Fruit fly (Drosophila melanogaster) whole organism, embryonic: ENCODE data around the gene CG10694.
A peak's percentile ranks its signal among the peaks of the same experiment; 100 is the strongest.

ENCODE experiments used
- BEAF-32 ChIP-seq: fragments of 200-800 bp; sonication (Bioruptor generic); optimal IDR thresholded peaks from 3 replicates; lab custom pipeline; 2017; ENCODE audit warnings: missing biosample characterization, missing genetic modification characterization, mild to moderate bottlenecking, moderate library complexity, missing genetic modification reagents
- CG10209 ChIP-seq: fragments of 200-800 bp; sonication (Bioruptor generic); optimal IDR thresholded peaks from 3 replicates; lab custom pipeline; 2017; ENCODE audit warnings: missing biosample characterization, mild to moderate bottlenecking, missing genetic modification characterization, missing genetic modification reagents
- CG10366 ChIP-seq: fragments of 200-800 bp; sonication (Bioruptor generic); IDR thresholded peaks from 2 replicates; pipeline ENCODE4 v1.3.6; 2022; ENCODE audit warnings: missing biosample characterization, missing genetic modification characterization
- CG12104 ChIP-seq: fragments of 200-800 bp; sonication (Bioruptor generic); optimal IDR thresholded peaks from 3 replicates; lab custom pipeline; 2016; ENCODE audit warnings: missing biosample characterization, missing genetic modification characterization
- CG13775 ChIP-seq: fragments of 200-800 bp; sonication (Bioruptor generic); optimal IDR thresholded peaks from 3 replicates; lab custom pipeline; 2017; ENCODE audit warnings: missing biosample characterization, mild to moderate bottlenecking, missing genetic modification characterization
- CG13894 ChIP-seq: fragments of 200-800 bp; sonication (Bioruptor generic); optimal IDR thresholded peaks from 3 replicates; lab custom pipeline; 2018; ENCODE audit warnings: missing biosample characterization, mild to moderate bottlenecking, missing genetic modification characterization, moderate library complexity
- CG14710 ChIP-seq: fragments of 200-800 bp; sonication (Bioruptor generic); optimal IDR thresholded peaks from 3 replicates; lab custom pipeline; 2019; ENCODE audit warnings: missing biosample characterization, mild to moderate bottlenecking, missing genetic modification characterization, moderate library complexity
- CG14860 ChIP-seq: fragments of 200-800 bp; sonication (Bioruptor generic); IDR thresholded peaks from 3 replicates; pipeline ENCODE4 v1.3.6; 2022; ENCODE audit warnings: missing biosample characterization, missing genetic modification characterization; ENCODE audit not compliant: partially characterized antibody
- CG15073 ChIP-seq: fragments of 200-800 bp; sonication (Bioruptor generic); optimal IDR thresholded peaks from 2 replicates; lab custom pipeline; 2016; ENCODE audit warnings: missing biosample characterization, missing genetic modification characterization
- CG15479 ChIP-seq: fragments of 200-800 bp; sonication (Bioruptor generic); optimal IDR thresholded peaks from 3 replicates; lab custom pipeline; 2019; ENCODE audit warnings: missing biosample characterization, mild to moderate bottlenecking, missing genetic modification characterization, moderate library complexity
- CG16813 ChIP-seq: fragments of 200-800 bp; sonication (Bioruptor generic); IDR thresholded peaks from 3 replicates; pipeline ENCODE4 v1.3.6; 2022; ENCODE audit warnings: missing biosample characterization, missing genetic modification characterization; ENCODE audit not compliant: partially characterized antibody
- CG17829 ChIP-seq: fragments of 200-800 bp; optimal IDR thresholded peaks from 2 replicates; lab custom pipeline; 2019; ENCODE audit warnings: missing biosample characterization, mild to moderate bottlenecking, missing genetic modification characterization, moderate library complexity
- CG31388 ChIP-seq: fragments of 200-800 bp; sonication (Bioruptor generic); optimal IDR thresholded peaks from 2 replicates; lab custom pipeline; 2016; ENCODE audit warnings: missing biosample characterization, missing genetic modification characterization
- CG3163 ChIP-seq: fragments of 200-800 bp; sonication (Bioruptor generic); optimal IDR thresholded peaks from 3 replicates; lab custom pipeline; 2016; ENCODE audit warnings: missing biosample characterization, missing genetic modification characterization
- CG32772 ChIP-seq: fragments of 200-800 bp; sonication (Bioruptor generic); IDR thresholded peaks from 2 replicates; pipeline ENCODE4 v1.3.6; 2022; ENCODE audit warnings: missing biosample characterization, missing genetic modification characterization
- CG34422 ChIP-seq: fragments of 200-800 bp; sonication (Bioruptor generic); IDR thresholded peaks from 3 replicates; pipeline ENCODE4 v1.3.6; 2022; ENCODE audit warnings: missing biosample characterization, missing genetic modification characterization
- CG4360 ChIP-seq: fragments of 200-800 bp; sonication (Bioruptor generic); IDR thresholded peaks from 2 replicates; pipeline ENCODE4 v1.3.6; 2022; ENCODE audit warnings: missing biosample characterization, missing genetic modification characterization
- CG6689 ChIP-seq: fragments of 200-800 bp; sonication (Bioruptor generic); IDR thresholded peaks from 2 replicates; pipeline ENCODE4 v1.3.6; 2022; ENCODE audit warnings: missing biosample characterization, missing genetic modification characterization
- CG6765 ChIP-seq: fragments of 200-800 bp; sonication (Bioruptor generic); optimal IDR thresholded peaks from 3 replicates; lab custom pipeline; 2017; ENCODE audit warnings: missing biosample characterization, mild to moderate bottlenecking, missing genetic modification characterization
- CG8089 ChIP-seq: fragments of 200-800 bp; sonication (Bioruptor generic); optimal IDR thresholded peaks from 3 replicates; lab custom pipeline; 2016; ENCODE audit warnings: missing biosample characterization, missing genetic modification characterization
- CG9932 ChIP-seq: fragments of 200-800 bp; sonication (Bioruptor generic); IDR thresholded peaks from 2 replicates; pipeline ENCODE4 v1.3.6; 2022; ENCODE audit warnings: missing biosample characterization, missing genetic modification characterization
- CrebB ChIP-seq: fragments of 200-800 bp; sonication (Bioruptor generic); optimal IDR thresholded peaks from 3 replicates; lab custom pipeline; 2018; ENCODE audit warnings: missing biosample characterization, mild to moderate bottlenecking, missing genetic modification characterization
- Dad ChIP-seq: fragments of 200-800 bp; sonication (Bioruptor generic); optimal IDR thresholded peaks from 3 replicates; lab custom pipeline; 2016; ENCODE audit warnings: missing biosample characterization, missing genetic modification characterization
- Eip74EF ChIP-seq, 2 experiments: fragments of 200-800 bp in 1 of 2; fragments of >200 bp in 1 of 2; sonication (Bioruptor generic) in 1 of 2; optimal IDR thresholded peaks; 2 replicates each; lab custom pipeline; 2017 to 2019; ENCODE audit warnings: missing biosample characterization in 2 of 2, missing genetic modification characterization in 2 of 2, mild to moderate bottlenecking in 1 of 2, moderate library complexity in 1 of 2
- HLH54F ChIP-seq: fragments of 200-800 bp; sonication (Bioruptor generic); optimal IDR thresholded peaks from 3 replicates; lab custom pipeline; 2016; ENCODE audit warnings: missing biosample characterization, missing genetic modification characterization
- Hmr ChIP-seq: fragments of 200-800 bp; sonication (Bioruptor generic); optimal IDR thresholded peaks from 3 replicates; lab custom pipeline; 2017; ENCODE audit warnings: mild to moderate bottlenecking, missing biosample characterization, missing genetic modification reagents, missing genetic modification characterization
- Hr3 ChIP-seq: fragments of 200-800 bp; sonication (Bioruptor generic); optimal IDR thresholded peaks from 3 replicates; lab custom pipeline; 2016; ENCODE audit warnings: missing biosample characterization, missing genetic modification characterization
- Hr78 ChIP-seq, 2 experiments: fragments of 200-800 bp in 1 of 2; fragments of >200 bp in 1 of 2; sonication (Bioruptor generic) in 1 of 2; optimal IDR thresholded peaks; 2 replicates each; lab custom pipeline; 2017 to 2019; ENCODE audit warnings: missing biosample characterization in 2 of 2, missing genetic modification characterization in 2 of 2, mild to moderate bottlenecking in 1 of 2, moderate library complexity in 1 of 2
- Nf-YC ChIP-seq: fragments of 200-800 bp; optimal IDR thresholded peaks from 3 replicates; lab custom pipeline; 2019; ENCODE audit warnings: missing biosample characterization, mild to moderate bottlenecking, missing genetic modification characterization, moderate library complexity
- Spps ChIP-seq: fragments of 200-800 bp; sonication (Bioruptor generic); optimal IDR thresholded peaks from 2 replicates; lab custom pipeline; 2018; ENCODE audit warnings: missing biosample characterization, mild to moderate bottlenecking, missing genetic modification characterization
- al ChIP-seq: fragments of 200-800 bp; sonication (Bioruptor generic); IDR thresholded peaks from 2 replicates; pipeline ENCODE4 v1.3.6; 2022; ENCODE audit warnings: missing biosample characterization, missing genetic modification characterization
- aop ChIP-seq: fragments of 200-800 bp; sonication (Bioruptor generic); IDR thresholded peaks from 2 replicates; pipeline ENCODE4 v1.3.6; 2022; ENCODE audit warnings: missing biosample characterization, missing genetic modification characterization
- ash1 ChIP-seq: fragments of 200-800 bp; sonication (Bioruptor generic); optimal IDR thresholded peaks from 2 replicates; lab custom pipeline; 2018; ENCODE audit warnings: missing biosample characterization, mild to moderate bottlenecking, missing genetic modification characterization
- cas ChIP-seq: fragments of 200-800 bp; sonication (Bioruptor generic); IDR thresholded peaks from 2 replicates; pipeline ENCODE4 v1.3.6; 2022; ENCODE audit warnings: missing biosample characterization, missing genetic modification characterization
- dmrt99B ChIP-seq: fragments of 200-800 bp; sonication (Bioruptor generic); optimal IDR thresholded peaks from 2 replicates; lab custom pipeline; 2018; ENCODE audit warnings: missing biosample characterization, mild to moderate bottlenecking, missing genetic modification characterization, moderate library complexity
- fru ChIP-seq: fragments of >200 bp; optimal IDR thresholded peaks from 2 replicates; lab custom pipeline; 2017
- jumu ChIP-seq: fragments of 200-800 bp; sonication (Bioruptor generic); optimal IDR thresholded peaks from 3 replicates; lab custom pipeline; 2016; ENCODE audit warnings: missing biosample characterization, missing genetic modification characterization
- maf-S ChIP-seq: fragments of 200-800 bp; sonication (Bioruptor generic); optimal IDR thresholded peaks from 2 replicates; lab custom pipeline; 2016; ENCODE audit warnings: missing biosample characterization, missing genetic modification characterization
- nerfin-1 ChIP-seq: fragments of 200-800 bp; sonication (Bioruptor generic); optimal IDR thresholded peaks from 3 replicates; lab custom pipeline; 2019; ENCODE audit warnings: missing biosample characterization, mild to moderate bottlenecking, missing genetic modification characterization, moderate library complexity
- ranshi ChIP-seq: fragments of 200-800 bp; sonication (Bioruptor generic); IDR thresholded peaks from 2 replicates; pipeline ENCODE4 v1.3.6; 2022; ENCODE audit warnings: missing biosample characterization, missing genetic modification characterization
- sd ChIP-seq: fragments of 200-800 bp; sonication (Bioruptor generic); optimal IDR thresholded peaks from 3 replicates; lab custom pipeline; 2018; ENCODE audit warnings: missing biosample characterization, mild to moderate bottlenecking, missing genetic modification characterization, moderate library complexity
- shn ChIP-seq: fragments of 200-800 bp; sonication (Bioruptor generic); optimal IDR thresholded peaks from 3 replicates; lab custom pipeline; 2016; ENCODE audit warnings: missing biosample characterization, missing genetic modification characterization
- sim ChIP-seq: fragments of 200-800 bp; sonication (Bioruptor generic); IDR thresholded peaks from 2 replicates; pipeline ENCODE4 v1.3.6; 2022; ENCODE audit warnings: missing biosample characterization, missing genetic modification characterization
- slp2 ChIP-seq: fragments of 200-800 bp; sonication (Bioruptor generic); optimal IDR thresholded peaks from 2 replicates; lab custom pipeline; 2016; ENCODE audit warnings: missing biosample characterization, missing genetic modification characterization
- ssp ChIP-seq: fragments of 200-800 bp; sonication (Bioruptor generic); IDR thresholded peaks from 2 replicates; pipeline ENCODE4 v1.3.6; 2022; ENCODE audit warnings: missing biosample characterization, missing genetic modification characterization
- toy ChIP-seq: fragments of 200-800 bp; sonication (Bioruptor generic); IDR thresholded peaks from 2 replicates; pipeline ENCODE4 v1.3.6; 2022; ENCODE audit warnings: missing biosample characterization, missing genetic modification characterization
- trem ChIP-seq: fragments of 200-800 bp; optimal IDR thresholded peaks from 3 replicates; lab custom pipeline; 2019; ENCODE audit warnings: missing biosample characterization, mild to moderate bottlenecking, missing genetic modification characterization, moderate library complexity
- unpg ChIP-seq: fragments of 200-800 bp; sonication (Bioruptor generic); optimal IDR thresholded peaks from 3 replicates; lab custom pipeline; 2018; ENCODE audit warnings: missing biosample characterization, mild to moderate bottlenecking, missing genetic modification characterization, moderate library complexity
- zfh2 ChIP-seq: fragments of 200-800 bp; sonication (Bioruptor generic); optimal IDR thresholded peaks from 2 replicates; lab custom pipeline; 2016; ENCODE audit warnings: missing biosample characterization, missing genetic modification characterization

Gene CG10694

DNA sequence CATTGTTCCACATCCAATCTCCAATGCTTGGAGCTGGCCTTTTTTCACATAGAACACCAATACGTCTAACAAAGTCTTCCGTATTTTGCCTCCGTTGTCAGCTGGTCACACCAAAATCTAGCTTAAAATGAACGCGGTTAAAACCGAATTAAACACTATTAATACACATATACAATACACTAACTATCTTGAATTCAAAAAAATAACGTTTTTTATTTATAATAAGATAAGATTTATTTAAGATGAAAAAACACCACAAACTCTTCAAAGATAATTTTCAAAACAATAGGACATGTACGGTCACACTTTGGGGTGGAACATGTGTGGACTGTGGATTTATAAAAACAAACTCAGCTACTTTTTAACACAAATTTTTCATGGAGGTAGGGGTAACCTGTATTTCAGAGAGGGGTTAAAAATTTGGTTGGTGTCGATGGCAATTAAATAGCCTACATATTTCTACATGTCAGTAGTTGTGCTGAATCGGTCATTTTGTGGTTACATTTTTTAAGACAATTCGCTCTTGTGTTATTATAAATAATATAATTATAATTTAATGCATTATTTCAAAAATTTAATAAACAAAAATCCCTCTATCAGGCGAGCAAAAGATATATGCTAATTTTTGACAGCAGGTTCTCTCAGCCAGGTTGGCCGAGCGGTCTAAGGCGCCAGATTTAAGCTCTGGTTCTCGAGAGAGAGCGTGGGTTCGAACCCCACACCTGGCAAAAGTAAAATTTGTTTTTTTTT lies 5.3 kb downstream of the CG10694 start, which contains the start of gene CG13605 (continued):
- TF ChIP-seq CG14860 (no peak), ash1 (GFP tag; lab: Kevin White, UChicago) (no peak), CG34422 (GFP tag; lab: Robert Waterston, UW) (peak; percentile 74; the same call in 2 of the 3 replicates), al (GFP tag; lab: Robert Waterston, UW) (peak; percentile 58), CG31388 (no peak), fru (lab: Kevin White, UChicago) (no peak), ssp (GFP tag; lab: Robert Waterston, UW) (no peak), CG3163 (GFP tag; lab: Kevin White, UChicago) (peak; percentile 37), CG13894 (tag; lab: Kevin White, UChicago) (peak; percentile 80), nerfin-1 (tag; lab: Kevin White, UChicago) (peak; percentile 68), BEAF-32 (GFP tag; lab: Kevin White, UChicago) (peak; percentile 37), Spps (peak; percentile 19), CG9932 (GFP tag; lab: Robert Waterston, UW) (peak; percentile 81), toy (GFP tag; lab: Robert Waterston, UW) (no peak), unpg (GFP tag; lab: Kevin White, UChicago) (peak; percentile 85), slp2 (GFP tag; lab: Kevin White, UChicago) (no peak), Hmr (GFP tag; lab: Kevin White, UChicago) (peak; percentile 84), Hr3 (GFP tag; lab: Kevin White, UChicago) (peak; percentile 61), jumu (peak; percentile 24), CG14710 (tag; lab: Kevin White, UChicago) (peak; percentile 62), CG13775 (GFP tag; lab: Kevin White, UChicago) (peak; percentile 63), Dad (GFP tag; lab: Kevin White, UChicago) (peak; percentile 14), CG17829 (tag; lab: Kevin White, UChicago) (peak; percentile 73), CG15073 (GFP tag; lab: Kevin White, UChicago) (no peak), CG6765 (GFP tag; lab: Kevin White, UChicago) (peak; percentile 85), CG10209 (GFP tag; lab: Kevin White, UChicago) (peak; percentile 80), CrebB (tag; lab: Kevin White, UChicago) (peak; percentile 36), Hr78 (GFP tag; optimal IDR thresholded peaks at IDR 0.05; lab: Kevin White, UChicago) (no peak), cas (GFP tag; lab: Robert Waterston, UW) (peak; percentile 74), shn (GFP tag; lab: Kevin White, UChicago) (peak; percentile 41), CG6689 (GFP tag; lab: Robert Waterston, UW) (peak; percentile 57), HLH54F (GFP tag; lab: Kevin White, UChicago) (peak; percentile 53), dmrt99B (tag; lab: Kevin White, UChicago) (peak; percentile 78), Eip74EF (GFP tag; optimal IDR thresholded peaks at IDR 0.05; lab: Kevin White, UChicago) (peak in 1 of 2 experiments; percentile 69), CG4360 (no peak), zfh2 (GFP tag; lab: Kevin White, UChicago) (peak; percentile 68), maf-S (GFP tag; lab: Kevin White, UChicago) (peak; percentile 57), CG15479 (no peak), ranshi (GFP tag; lab: Robert Waterston, UW) (peak; percentile 58; the same call in 1 of the 2 replicates), CG32772 (GFP tag; lab: Robert Waterston, UW) (peak; percentile 41), sd (tag; lab: Kevin White, UChicago) (peak; percentile 56), CG12104 (GFP tag; lab: Kevin White, UChicago) (peak; percentile 40), CG10366 (GFP tag; lab: Robert Waterston, UW) (peak; percentile 65), sim (no peak), trem (peak; percentile 67), CG16813 (GFP tag; lab: Robert Waterston, UW) (peak; percentile 67), CG8089 (GFP tag; lab: Kevin White, UChicago) (no peak), aop (GFP tag; lab: Robert Waterston, UW) (peak; percentile 43; the same call in 1 of the 2 replicates), Nf-YC (peak; percentile 55)
